Fruit fly (Drosophila melanogaster): ENCODE results near the gene CG2186.
A peak's percentile ranks its signal among the peaks of the same experiment; 100 is the strongest.

Gene CG2186

dm6 chrX:10899232-10899631, 41.8 kb downstream of the CG2186 start, which contains the start of gene CG1582 (continued):
- TF ChIP-seq NFAT (GFP tag; IDR thresholded peaks at IDR 0.05) (no peak), en (GFP tag; optimal IDR thresholded peaks at IDR 0.05) (no peak), CG2875 (GFP tag; optimal IDR thresholded peaks at IDR 0.05) (no peak), CG9932 (GFP tag; IDR thresholded peaks at IDR 0.05) (peak; percentile 47), kni (GFP tag; optimal IDR thresholded peaks at IDR 0.05) (no peak), pho (GFP tag; optimal IDR thresholded peaks at IDR 0.05) (no peak), CG10431 (GFP tag; optimal IDR thresholded peaks at IDR 0.05) (no peak), CG32767 (GFP tag; IDR thresholded peaks at IDR 0.05) (no peak), ro (GFP tag; IDR thresholded peaks at IDR 0.05) (no peak), CG6175 (GFP tag; IDR thresholded peaks at IDR 0.05) (no peak), sima (GFP tag; optimal IDR thresholded peaks at IDR 0.05) (no peak), lilli (GFP tag; optimal IDR thresholded peaks at IDR 0.05) (peak; percentile 14), CG1602 (GFP tag; optimal IDR thresholded peaks at IDR 0.05) (no peak), CG13894 (tag; optimal IDR thresholded peaks at IDR 0.05) (no peak), Nf-YB (GFP tag; optimal IDR thresholded peaks at IDR 0.05) (no peak), sens-2 (GFP tag; IDR thresholded peaks at IDR 0.05) (no peak), Nf-YA (GFP tag; IDR thresholded peaks at IDR 0.05) (no peak), Rfx (GFP tag; IDR thresholded peaks at IDR 0.05) (peak; percentile 52; the same call in 1 of the 2 replicates), peb (GFP tag; IDR thresholded peaks at IDR 0.05) (no peak), Fer3 (tag; optimal IDR thresholded peaks at IDR 0.05) (peak; percentile 1), corto (GFP tag; optimal IDR thresholded peaks at IDR 0.05) (no peak), NC2α (GFP tag; optimal IDR thresholded peaks at IDR 0.05) (no peak), org-1 (GFP tag; optimal IDR thresholded peaks at IDR 0.05) (no peak), jigr1 (GFP tag; IDR thresholded peaks at IDR 0.05) (no peak), dysf (GFP tag; IDR thresholded peaks at IDR 0.05) (no peak), slbo (GFP tag; IDR thresholded peaks at IDR 0.05) (peak; percentile 10; the same call in 1 of the 2 replicates), CG12391 (tag; optimal IDR thresholded peaks at IDR 0.05) (peak; percentile 53), Sin3A (optimal IDR thresholded peaks at IDR 0.05) (peak; percentile 37), CG3847 (GFP tag; IDR thresholded peaks at IDR 0.05) (peak; percentile 57), Pdp1 (GFP tag; optimal IDR thresholded peaks at IDR 0.05) (peak in 1 of 2 experiments; percentile 9), CG10209 (GFP tag; optimal IDR thresholded peaks at IDR 0.05) (peak; percentile 18), nerfin-1 (tag; optimal IDR thresholded peaks at IDR 0.05) (no peak), gt (GFP tag; IDR thresholded peaks at IDR 0.05) (no peak), CG4707 (GFP tag; optimal IDR thresholded peaks at IDR 0.05) (no peak), Camta (GFP tag; optimal IDR thresholded peaks at IDR 0.05) (no peak), Hr78 (GFP tag; optimal IDR thresholded peaks at IDR 0.05) (no peak), Hr3 (GFP tag; optimal IDR thresholded peaks at IDR 0.05) (no peak), pzg (GFP tag; optimal IDR thresholded peaks at IDR 0.05) (peak; percentile 52), Trl (optimal IDR thresholded peaks at IDR 0.05) (no peak), Trl (GFP tag; optimal IDR thresholded peaks at IDR 0.05) (no peak), eve (GFP tag; optimal IDR thresholded peaks at IDR 0.05) (no peak), CG34224 (GFP tag; IDR thresholded peaks at IDR 0.05; ENCODE audit: partially characterized antibody) (0 out of 3 replicates have a peak, but pooled peaks have one; percentile 13), Lhr (GFP tag; optimal IDR thresholded peaks at IDR 0.05) (peak; percentile 11), ind (GFP tag; optimal IDR thresholded peaks at IDR 0.05) (peak; percentile 1), CG14860 (GFP tag; IDR thresholded peaks at IDR 0.05; ENCODE audit: partially characterized antibody) (0 out of 3 replicates have a peak, but pooled peaks have one; percentile 27), CG1603 (tag; optimal IDR thresholded peaks at IDR 0.05) (no peak), sisA (GFP tag; IDR thresholded peaks at IDR 0.05) (no peak), CG7372 (GFP tag; IDR thresholded peaks at IDR 0.05) (no peak), unc-4 (GFP tag; IDR thresholded peaks at IDR 0.05; ENCODE audit: partially characterized antibody) (peak; percentile 42; the same call in 1 of the 2 replicates), BtbVII (GFP tag; optimal IDR thresholded peaks at IDR 0.05) (no peak), CG4360 (GFP tag; IDR thresholded peaks at IDR 0.05) (no peak), CG4424 (GFP tag; optimal IDR thresholded peaks at IDR 0.05) (no peak)

All from whole organism, embryonic.